Fruit fly (Drosophila melanogaster): ENCODE measurements around the gene aus.

aus gene

dm6 chr3R:21365262-21365661, 15.9 kb upstream of the aus start (continued):
- TF ChIP-seq CG6813 (GFP tag; optimal IDR thresholded peaks at IDR 0.05): peak; percentile 71
- TF ChIP-seq dati (GFP tag; IDR thresholded peaks at IDR 0.05): peak; percentile 49; the same call in 1 of the 2 replicates
- TF ChIP-seq gcm (GFP tag; optimal IDR thresholded peaks at IDR 0.05): peak; percentile 87
- peak; percentile 96 for TF ChIP-seq CG1602 (GFP tag; optimal IDR thresholded peaks at IDR 0.05)
- TF ChIP-seq PHDP (tag; optimal IDR thresholded peaks at IDR 0.05): peak; percentile 94
- TF ChIP-seq Opbp (GFP tag; IDR thresholded peaks at IDR 0.05; ENCODE audit: partially characterized antibody): no peak
- TF ChIP-seq sim (GFP tag; IDR thresholded peaks at IDR 0.05): peak; percentile 59; the same call in 1 of the 2 replicates
- TF ChIP-seq lbe (GFP tag; optimal IDR thresholded peaks at IDR 0.05): peak; percentile 92
- TF ChIP-seq Eip74EF (GFP tag; optimal IDR thresholded peaks at IDR 0.05): no peak
- peak; percentile 93 for TF ChIP-seq fd96Cb (tag; optimal IDR thresholded peaks at IDR 0.05)
- TF ChIP-seq Ravus (GFP tag; IDR thresholded peaks at IDR 0.05): peak; percentile 75
- TF ChIP-seq sens (GFP tag): peak; percentile 98
- TF ChIP-seq ac (GFP tag; optimal IDR thresholded peaks at IDR 0.05): peak; percentile 56
- peak; percentile 11 for TF ChIP-seq bigmax (GFP tag; optimal IDR thresholded peaks at IDR 0.05)

dm6 chr3R:21360192-21360535, 10.8 kb upstream of the aus start:
- TF ChIP-seq ATbp (GFP tag; optimal IDR thresholded peaks at IDR 0.05) (no peak), CG9797 (GFP tag; optimal IDR thresholded peaks at IDR 0.05) (no peak), TFAM (GFP tag; optimal IDR thresholded peaks at IDR 0.05) (no peak), fd64A (GFP tag; optimal IDR thresholded peaks at IDR 0.05) (no peak), lab (GFP tag; optimal IDR thresholded peaks at IDR 0.05) (no peak), mirr (GFP tag; optimal IDR thresholded peaks at IDR 0.05) (no peak), pb (GFP tag; optimal IDR thresholded peaks at IDR 0.05) (no peak), ro (GFP tag; IDR thresholded peaks at IDR 0.05) (no peak), CG17385 (GFP tag; optimal IDR thresholded peaks at IDR 0.05) (peak; percentile 94), tx (GFP tag; optimal IDR thresholded peaks at IDR 0.05) (no peak), pzg (GFP tag; optimal IDR thresholded peaks at IDR 0.05) (no peak), H2.0 (GFP tag; IDR thresholded peaks at IDR 0.05) (no peak), Dp (GFP tag; optimal IDR thresholded peaks at IDR 0.05) (no peak), fd102C (GFP tag; optimal IDR thresholded peaks at IDR 0.05) (no peak), sens (GFP tag) (no peak), CG6175 (GFP tag; IDR thresholded peaks at IDR 0.05) (no peak), NfI (GFP tag; optimal IDR thresholded peaks at IDR 0.05) (no peak), MESR4 (GFP tag; optimal IDR thresholded peaks at IDR 0.05) (peak; percentile 68), schlank (tag; optimal IDR thresholded peaks at IDR 0.05) (no peak), pho (GFP tag; optimal IDR thresholded peaks at IDR 0.05) (no peak), CG10147 (GFP tag; optimal IDR thresholded peaks at IDR 0.05) (no peak), Lpt (GFP tag; optimal IDR thresholded peaks at IDR 0.05) (no peak), CG32767 (GFP tag; IDR thresholded peaks at IDR 0.05) (no peak), CG2678 (tag; optimal IDR thresholded peaks at IDR 0.05) (no peak), CG9932 (GFP tag; IDR thresholded peaks at IDR 0.05) (no peak), dmrt11E (tag; optimal IDR thresholded peaks at IDR 0.05) (no peak), cad (GFP tag; optimal IDR thresholded peaks at IDR 0.05) (no peak), Ssrp (tag; optimal IDR thresholded peaks at IDR 0.05) (no peak), CG8089 (GFP tag; optimal IDR thresholded peaks at IDR 0.05) (no peak), her (GFP tag; optimal IDR thresholded peaks at IDR 0.05) (no peak), pros (GFP tag; optimal IDR thresholded peaks at IDR 0.05) (no peak), cg (GFP tag; optimal IDR thresholded peaks at IDR 0.05) (no peak), crp (GFP tag; optimal IDR thresholded peaks at IDR 0.05) (no peak), CG9437 (GFP tag; optimal IDR thresholded peaks at IDR 0.05) (no peak), CG11696 (GFP tag; IDR thresholded peaks at IDR 0.05) (no peak), CG12219 (GFP tag; optimal IDR thresholded peaks at IDR 0.05) (no peak), croc (GFP tag; conservative IDR thresholded peaks at IDR 0.05) (no peak), CG9817 (tag; optimal IDR thresholded peaks at IDR 0.05) (no peak)

All from whole organism, embryonic.